Fruit fly (Drosophila melanogaster): Measurements from ENCODE around the gene pzg.

DNA sequence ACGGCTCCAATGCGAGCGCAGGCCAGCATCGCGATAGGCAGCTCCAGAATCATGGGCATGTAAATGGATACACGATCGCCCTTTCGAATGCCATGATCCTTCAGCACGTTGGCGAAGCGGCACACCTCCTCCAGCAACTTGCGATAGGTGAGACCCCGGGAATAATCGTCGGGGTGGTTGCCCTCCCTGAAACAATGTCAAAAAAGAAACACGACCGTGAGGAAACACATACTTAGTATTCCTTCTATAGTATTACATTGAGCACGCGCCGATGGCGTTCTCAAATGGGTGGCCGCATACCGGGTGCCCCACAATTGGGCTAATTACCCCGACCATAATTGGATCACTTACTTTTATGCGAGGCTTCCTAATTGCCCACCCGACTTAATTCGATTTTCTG, 12.4 kb upstream of the pzg start:
- TF ChIP-seq kay (GFP tag; ENCODE audit: borderline replicate concordance), result no peak
- TF ChIP-seq CG7045 (GFP tag; optimal IDR thresholded peaks at IDR 0.05), result no peak
- no peak for TF ChIP-seq cic (GFP tag; optimal IDR thresholded peaks at IDR 0.05)
- TF ChIP-seq CG7101 (tag; optimal IDR thresholded peaks at IDR 0.05), result peak; percentile 5
- TF ChIP-seq Crg-1 (GFP tag; optimal IDR thresholded peaks at IDR 0.05), result no peak
- no peak for TF ChIP-seq toe (GFP tag; optimal IDR thresholded peaks at IDR 0.05)
- TF ChIP-seq CG11617 (GFP tag; optimal IDR thresholded peaks at IDR 0.05), result no peak

Data from whole organism, adult.